Fruit fly (Drosophila melanogaster) whole organism, prepupa: ENCODE results near the gene Gbs-70E.

Experiments
- Blimp-1 ChIP-seq: fragments of 200-800 bp; sonication (Bioruptor generic); optimal IDR thresholded peaks from 3 replicates; lab custom pipeline; 2017; ENCODE audit warnings: missing biosample characterization, missing genetic modification characterization, mild to moderate bottlenecking, moderate library complexity, missing genetic modification reagents
- CG10631 ChIP-seq: fragments of 200-800 bp; sonication (Bioruptor generic); optimal IDR thresholded peaks from 2 replicates; lab custom pipeline; 2016; ENCODE audit warnings: missing biosample characterization, missing genetic modification characterization
- CG10669 ChIP-seq: fragments of 200-800 bp; sonication (Bioruptor generic); optimal IDR thresholded peaks from 3 replicates; lab custom pipeline; 2018; ENCODE audit warnings: missing biosample characterization, mild to moderate bottlenecking, missing genetic modification characterization, moderate library complexity
- CG11294 ChIP-seq: fragments of 200-800 bp; sonication (Bioruptor generic); IDR thresholded peaks from 2 replicates; pipeline ENCODE4 v1.3.6; 2022; ENCODE audit warnings: missing biosample characterization, missing genetic modification characterization
- CG11902 ChIP-seq: fragments of 200-800 bp; sonication (Bioruptor generic); optimal IDR thresholded peaks from 3 replicates; lab custom pipeline; 2016; ENCODE audit warnings: missing biosample characterization, missing genetic modification characterization
- CG15336 ChIP-seq: fragments of 200-800 bp; sonication (Bioruptor generic); IDR thresholded peaks from 2 replicates; pipeline ENCODE4 v1.3.6; 2022; ENCODE audit warnings: missing biosample characterization, missing genetic modification characterization
- CG1621 ChIP-seq: fragments of 200-800 bp; sonication (Bioruptor generic); optimal IDR thresholded peaks from 3 replicates; lab custom pipeline; 2018; ENCODE audit warnings: missing biosample characterization, mild to moderate bottlenecking, missing genetic modification characterization
- CG16779 ChIP-seq: fragments of 200-800 bp; sonication (Bioruptor generic); optimal IDR thresholded peaks from 3 replicates; lab custom pipeline; 2017; ENCODE audit warnings: missing biosample characterization, mild to moderate bottlenecking, missing genetic modification characterization
- CG3032 ChIP-seq: fragments of 200-800 bp; optimal IDR thresholded peaks from 2 replicates; lab custom pipeline; 2019; ENCODE audit warnings: missing biosample characterization, mild to moderate bottlenecking, missing genetic modification characterization, moderate library complexity
- CG31627 ChIP-seq: fragments of 200-800 bp; sonication (Bioruptor generic); optimal IDR thresholded peaks from 3 replicates; lab custom pipeline; 2016; ENCODE audit warnings: missing biosample characterization, missing genetic modification characterization
- CG32006 ChIP-seq: fragments of 200-800 bp; sonication (Bioruptor generic); optimal IDR thresholded peaks from 3 replicates; lab custom pipeline; 2017; ENCODE audit warnings: missing biosample characterization, mild to moderate bottlenecking, missing genetic modification characterization
- CG34406 ChIP-seq: fragments of 200-800 bp; sonication (Bioruptor generic); optimal IDR thresholded peaks from 3 replicates; lab custom pipeline; 2016; ENCODE audit warnings: missing biosample characterization, missing genetic modification characterization
- CG4318 ChIP-seq: fragments of 200-800 bp; sonication (Bioruptor generic); optimal IDR thresholded peaks from 3 replicates; lab custom pipeline; 2017; ENCODE audit warnings: missing biosample characterization, mild to moderate bottlenecking, missing genetic modification characterization
- CG6276 ChIP-seq: fragments of 200-800 bp; sonication (Bioruptor generic); optimal IDR thresholded peaks from 2 replicates; lab custom pipeline; 2017; ENCODE audit warnings: missing biosample characterization, mild to moderate bottlenecking, missing genetic modification characterization
- CG6792 ChIP-seq: fragments of 200-800 bp; sonication (Bioruptor generic); optimal IDR thresholded peaks from 3 replicates; lab custom pipeline; 2016; ENCODE audit warnings: missing biosample characterization, missing genetic modification characterization
- CG6854 ChIP-seq: fragments of 200-800 bp; sonication (Bioruptor generic); optimal IDR thresholded peaks from 2 replicates; lab custom pipeline; 2017; ENCODE audit warnings: missing biosample characterization, mild to moderate bottlenecking, missing genetic modification characterization
- CG8119 ChIP-seq: fragments of 200-800 bp; sonication (Bioruptor generic); IDR thresholded peaks from 3 replicates; pipeline ENCODE4 v1.3.6; 2022; ENCODE audit warnings: missing biosample characterization, missing genetic modification characterization
- CG8319 ChIP-seq: fragments of 200-800 bp; sonication (Bioruptor generic); optimal IDR thresholded peaks from 3 replicates; lab custom pipeline; 2016; ENCODE audit warnings: missing biosample characterization, missing genetic modification characterization
- CG8632 ChIP-seq: fragments of 200-800 bp; sonication (Bioruptor generic); optimal IDR thresholded peaks from 3 replicates; lab custom pipeline; 2016; ENCODE audit warnings: missing biosample characterization, missing genetic modification characterization
- CG9139 ChIP-seq: fragments of 200-800 bp; sonication (Bioruptor generic); optimal IDR thresholded peaks from 3 replicates; lab custom pipeline; 2017; ENCODE audit warnings: missing biosample characterization, mild to moderate bottlenecking, missing genetic modification characterization
- Eip75B ChIP-seq: fragments of 200-800 bp; sonication (Bioruptor generic); optimal IDR thresholded peaks from 3 replicates; lab custom pipeline; 2016; ENCODE audit warnings: missing biosample characterization, missing genetic modification characterization
- Eip78C ChIP-seq: fragments of 200-800 bp; sonication (Bioruptor generic); peaks from one replicate; lab custom pipeline; 2016; ENCODE audit warnings: missing biosample characterization, missing genetic modification characterization
- Eip93F ChIP-seq: fragments of 200-800 bp; sonication (Bioruptor generic); optimal IDR thresholded peaks from 2 replicates; lab custom pipeline; 2016; ENCODE audit warnings: missing biosample characterization, mild to moderate bottlenecking, missing genetic modification characterization
- Ets21C ChIP-seq: fragments of 200-800 bp; sonication (Bioruptor generic); optimal IDR thresholded peaks from 3 replicates; lab custom pipeline; 2016; ENCODE audit warnings: missing biosample characterization, missing genetic modification characterization
- Gug ChIP-seq: fragments of 200-800 bp; sonication (Bioruptor generic); IDR thresholded peaks from 2 replicates; pipeline ENCODE4 v1.3.6; 2022; ENCODE audit warnings: missing biosample characterization, missing genetic modification characterization
- Hr38 ChIP-seq: sonication (Bioruptor generic); optimal IDR thresholded peaks from 2 replicates; lab custom pipeline; 2016; ENCODE audit warnings: missing biosample characterization, missing genetic modification characterization
- Hr39 ChIP-seq: fragments of 200-800 bp; sonication (Bioruptor generic); optimal IDR thresholded peaks from 2 replicates; lab custom pipeline; 2016; ENCODE audit warnings: missing biosample characterization, missing genetic modification characterization
- Hr4 ChIP-seq: fragments of 200-800 bp; sonication (Bioruptor generic); optimal IDR thresholded peaks from 3 replicates; lab custom pipeline; 2016; ENCODE audit warnings: missing biosample characterization, missing genetic modification characterization
- Lpt ChIP-seq: fragments of 200-800 bp; sonication (Bioruptor generic); optimal IDR thresholded peaks from 3 replicates; lab custom pipeline; 2016; ENCODE audit warnings: missing biosample characterization, missing genetic modification characterization
- Met ChIP-seq: fragments of 200-800 bp; sonication (Bioruptor generic); optimal IDR thresholded peaks from 3 replicates; lab custom pipeline; 2016; ENCODE audit warnings: missing biosample characterization, missing genetic modification characterization
- OdsH ChIP-seq: fragments of 200-800 bp; sonication (Bioruptor generic); optimal IDR thresholded peaks from 3 replicates; lab custom pipeline; 2016; ENCODE audit warnings: missing biosample characterization, missing genetic modification characterization
- Sox102F ChIP-seq: fragments of 200-800 bp; sonication (Bioruptor generic); optimal IDR thresholded peaks from 2 replicates; lab custom pipeline; 2016; ENCODE audit warnings: missing biosample characterization, mild to moderate bottlenecking, missing genetic modification characterization
- Sox14 ChIP-seq: fragments of 200-800 bp; sonication (Bioruptor generic); optimal IDR thresholded peaks from 3 replicates; lab custom pipeline; 2016; ENCODE audit warnings: missing biosample characterization, missing genetic modification characterization
- Sox15 ChIP-seq: fragments of 200-800 bp; sonication (Bioruptor generic); optimal IDR thresholded peaks from 3 replicates; lab custom pipeline; 2016; ENCODE audit warnings: missing biosample characterization, missing genetic modification characterization
- achi ChIP-seq: fragments of 200-800 bp; sonication (Bioruptor generic); optimal IDR thresholded peaks from 3 replicates; lab custom pipeline; 2016; ENCODE audit warnings: missing biosample characterization, missing genetic modification characterization
- acj6 ChIP-seq: fragments of 200-800 bp; sonication (Bioruptor generic); optimal IDR thresholded peaks from 3 replicates; lab custom pipeline; 2016; ENCODE audit warnings: missing biosample characterization, missing genetic modification characterization
- cyc ChIP-seq: fragments of 200-800 bp; sonication (Bioruptor generic); optimal IDR thresholded peaks from 3 replicates; lab custom pipeline; 2016; ENCODE audit warnings: missing biosample characterization, missing genetic modification characterization
- dac ChIP-seq: fragments of 200-800 bp; sonication (Bioruptor generic); optimal IDR thresholded peaks from 2 replicates; lab custom pipeline; 2017; ENCODE audit warnings: missing biosample characterization, mild to moderate bottlenecking, missing genetic modification characterization
- dsx ChIP-seq: fragments of 200-800 bp; optimal IDR thresholded peaks from 3 replicates; lab custom pipeline; 2019; ENCODE audit warnings: missing biosample characterization, mild to moderate bottlenecking, missing genetic modification characterization, moderate library complexity; ENCODE audit not compliant: poor library complexity, severe bottlenecking
- eg ChIP-seq: fragments of 200-800 bp; sonication (Bioruptor generic); IDR thresholded peaks from 3 replicates; pipeline ENCODE4 v1.3.6; 2022; ENCODE audit warnings: missing biosample characterization, missing genetic modification characterization
- esn ChIP-seq: fragments of 200-800 bp; sonication (Bioruptor generic); optimal IDR thresholded peaks from 2 replicates; lab custom pipeline; 2016; ENCODE audit warnings: missing biosample characterization, mild to moderate bottlenecking, missing genetic modification characterization, moderate library complexity
- fd59A ChIP-seq: fragments of 200-800 bp; sonication (Bioruptor generic); optimal IDR thresholded peaks from 2 replicates; lab custom pipeline; 2017; ENCODE audit warnings: missing biosample characterization, mild to moderate bottlenecking, missing genetic modification characterization, missing genetic modification reagents
- fd85E ChIP-seq: fragments of 200-800 bp; sonication (Bioruptor generic); optimal IDR thresholded peaks from 3 replicates; lab custom pipeline; 2016; ENCODE audit warnings: missing biosample characterization, missing genetic modification characterization
- fkh ChIP-seq: fragments of 200-800 bp; sonication (Bioruptor generic); optimal IDR thresholded peaks from 3 replicates; lab custom pipeline; 2017; ENCODE audit warnings: missing biosample characterization, mild to moderate bottlenecking, missing genetic modification characterization, moderate library complexity
- lz ChIP-seq: fragments of 200-800 bp; sonication (Bioruptor generic); optimal IDR thresholded peaks from 3 replicates; lab custom pipeline; 2016; ENCODE audit warnings: missing biosample characterization, missing genetic modification characterization
- net ChIP-seq: fragments of 200-800 bp; sonication (Bioruptor generic); optimal IDR thresholded peaks from 3 replicates; lab custom pipeline; 2016; ENCODE audit warnings: missing biosample characterization, missing genetic modification characterization
- pdm3 ChIP-seq: fragments of 200-800 bp; sonication (Bioruptor generic); optimal IDR thresholded peaks from 3 replicates; lab custom pipeline; 2016; ENCODE audit warnings: missing biosample characterization, missing genetic modification characterization
- salr ChIP-seq, 2 experiments: fragments of 200-800 bp; sonication (Bioruptor generic); optimal IDR thresholded peaks; 3 replicates each; lab custom pipeline; 2016 to 2018; ENCODE audit warnings: missing biosample characterization in 2 of 2, missing genetic modification characterization in 2 of 2, mild to moderate bottlenecking in 1 of 2
- spab ChIP-seq: fragments of 200-800 bp; sonication (Bioruptor generic); optimal IDR thresholded peaks from 2 replicates; lab custom pipeline; 2017; ENCODE audit warnings: missing biosample characterization, mild to moderate bottlenecking, missing genetic modification characterization, missing genetic modification reagents
- ss ChIP-seq, 2 experiments: fragments of 200-800 bp; sonication (Bioruptor generic); optimal IDR thresholded peaks; 2 replicates in 1 of 2; 3 replicates in 1 of 2; lab custom pipeline; 2017 to 2018; ENCODE audit warnings: mild to moderate bottlenecking in 2 of 2, missing biosample characterization in 2 of 2, missing genetic modification characterization in 2 of 2, moderate library complexity in 1 of 2
- svp ChIP-seq: fragments of 200-800 bp; sonication (Bioruptor generic); peaks from one replicate; lab custom pipeline; 2016; ENCODE audit warnings: missing biosample characterization, missing genetic modification characterization
- topi ChIP-seq: fragments of 200-800 bp; sonication (Bioruptor generic); optimal IDR thresholded peaks from 3 replicates; lab custom pipeline; 2016; ENCODE audit warnings: missing biosample characterization, missing genetic modification characterization
- vri ChIP-seq: fragments of 200-800 bp; sonication (Bioruptor generic); optimal IDR thresholded peaks from 3 replicates; lab custom pipeline; 2016; ENCODE audit warnings: missing biosample characterization, mild to moderate bottlenecking, missing genetic modification characterization

Gbs-70E gene

DNA sequence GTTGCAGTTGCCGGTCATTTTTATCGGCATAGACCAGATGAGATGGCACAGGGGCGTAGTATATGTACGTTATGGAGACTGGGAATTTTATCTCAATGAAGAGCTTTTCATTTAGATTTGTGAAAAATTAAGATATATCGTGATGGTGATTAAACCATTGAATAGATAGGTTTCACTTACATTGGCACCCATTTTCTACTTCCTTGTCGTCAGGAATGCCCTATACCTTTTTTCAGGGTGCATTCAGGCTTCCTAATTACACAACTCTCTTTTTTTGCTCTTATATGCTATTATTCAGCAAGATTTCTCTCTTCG lies 2.1 kb upstream of the Gbs-70E start:
- TF ChIP-seq Blimp-1 (GFP tag; lab: Kevin White, UChicago) (peak; percentile 10), OdsH (GFP tag; lab: Kevin White, UChicago) (peak; percentile 96), CG8119 (GFP tag; lab: Robert Waterston, UW) (peak; percentile 94), Hr38 (no peak), CG1621 (tag; lab: Kevin White, UChicago) (peak; percentile 98), CG15336 (peak; percentile 95), vri (GFP tag; lab: Kevin White, UChicago) (peak; percentile 26), CG10669 (peak; percentile 97), Eip78C (peak; percentile 99), Eip75B (GFP tag; lab: Kevin White, UChicago) (peak; percentile 97), Met (peak; percentile 61), CG8319 (GFP tag; lab: Kevin White, UChicago) (peak; percentile 93), CG10631 (peak; percentile 98), Sox102F (GFP tag; lab: Kevin White, UChicago) (peak; percentile 54), net (GFP tag; lab: Kevin White, UChicago) (peak; percentile 94), dac (GFP tag; lab: Kevin White, UChicago) (peak; percentile 90), CG8632 (GFP tag; lab: Kevin White, UChicago) (peak; percentile 91), CG16779 (tag; lab: Kevin White, UChicago) (peak; percentile 95), Ets21C (no peak), Sox15 (GFP tag; lab: Kevin White, UChicago) (peak; percentile 85), acj6 (GFP tag; lab: Kevin White, UChicago) (peak; percentile 96), Sox14 (GFP tag; lab: Kevin White, UChicago) (peak; percentile 95), CG6276 (GFP tag; lab: Kevin White, UChicago) (peak; percentile 91), Hr39 (GFP tag; lab: Kevin White, UChicago) (peak; percentile 54), CG34406 (GFP tag; lab: Kevin White, UChicago) (peak; percentile 89), CG11294 (GFP tag; lab: Robert Waterston, UW) (peak; percentile 80), achi (GFP tag; lab: Kevin White, UChicago) (peak; percentile 96), Gug (GFP tag; lab: Robert Waterston, UW) (peak; percentile 87), CG6792 (GFP tag; lab: Kevin White, UChicago) (peak; percentile 93), pdm3 (peak; percentile 94), CG32006 (GFP tag; lab: Kevin White, UChicago) (peak; percentile 94), CG9139 (GFP tag; lab: Kevin White, UChicago) (peak; percentile 95), lz (GFP tag; lab: Kevin White, UChicago) (peak; percentile 76), eg (GFP tag; lab: Robert Waterston, UW) (peak; percentile 92), cyc (GFP tag; lab: Kevin White, UChicago) (peak; percentile 63), topi (GFP tag; lab: Kevin White, UChicago) (peak; percentile 80), salr (GFP tag; optimal IDR thresholded peaks at IDR 0.05; lab: Kevin White, UChicago) (peak; percentile 92 to 96), dsx (GFP tag; lab: Kevin White, UChicago) (peak; percentile 97), CG11902 (GFP tag; lab: Kevin White, UChicago) (peak; percentile 85), CG31627 (GFP tag; lab: Kevin White, UChicago) (peak; percentile 33), fkh (GFP tag; lab: Kevin White, UChicago) (no peak), esn (peak; percentile 76), ss (GFP tag; optimal IDR thresholded peaks at IDR 0.05; lab: Kevin White, UChicago) (peak; percentile 97 to 98), Eip93F (no peak), fd85E (GFP tag; lab: Kevin White, UChicago) (peak; percentile 80), CG4318 (peak; percentile 90), Lpt (GFP tag; lab: Kevin White, UChicago) (peak; percentile 95), svp (peak; percentile 65), spab (peak; percentile 98), Hr4 (peak; percentile 94), CG6854 (GFP tag; lab: Kevin White, UChicago) (no peak), fd59A (peak; percentile 96), CG3032 (tag; lab: Kevin White, UChicago) (peak; percentile 94)
